Worm (Caenorhabditis elegans) whole organism, L3 larva: ENCODE results near the gene svh-1.

ENCODE experiments used
- ceh-16 ChIP-seq: sonication (generic microtip); optimal IDR thresholded peaks from 2 replicates; lab custom pipeline; 2017; ENCODE audit warnings: missing biosample characterization, missing genetic modification characterization
- ceh-82 ChIP-seq: fragments of 150-350 bp; optimal IDR thresholded peaks from 2 replicates; lab custom pipeline; 2014; ENCODE audit warnings: missing biosample characterization, missing genetic modification characterization
- daf-12 ChIP-seq: fragments of 150-350 bp; optimal IDR thresholded peaks from 2 replicates; lab custom pipeline; 2014; ENCODE audit warnings: missing biosample characterization, missing genetic modification reagents, missing genetic modification characterization
- egl-27 ChIP-seq: sonication (generic microtip); optimal IDR thresholded peaks from 4 replicates; lab custom pipeline; 2017; ENCODE audit warnings: missing biosample characterization, missing genetic modification reagents, missing genetic modification characterization
- nhr-11 ChIP-seq: fragments of 150-350 bp; optimal IDR thresholded peaks from 2 replicates; lab custom pipeline; 2014; ENCODE audit warnings: missing biosample characterization, missing genetic modification characterization
- nhr-12 ChIP-seq: fragments of 150-350 bp; optimal IDR thresholded peaks from 2 replicates; lab custom pipeline; 2014; ENCODE audit warnings: missing biosample characterization, missing genetic modification characterization
- nhr-28 ChIP-seq: fragments of 150-350 bp; optimal IDR thresholded peaks from 2 replicates; lab custom pipeline; 2014; ENCODE audit warnings: missing biosample characterization, missing genetic modification characterization
- unc-62 ChIP-seq: fragments of 150-350 bp; sonication (generic microtip); optimal IDR thresholded peaks from 4 replicates; lab custom pipeline; 2014; ENCODE audit warnings: missing biosample characterization, missing genetic modification reagents, missing genetic modification characterization

- TF ChIP-seq nhr-28 (tag; lab: Kevin White, UChicago) = no peak
- no peak for TF ChIP-seq daf-12
- no peak for TF ChIP-seq nhr-12
- TF ChIP-seq unc-62 (GFP tag; lab: Kevin White, UChicago) = no peak
- TF ChIP-seq egl-27 = no peak
- no peak for TF ChIP-seq ceh-82 (tag; lab: Kevin White, UChicago)
- no peak for TF ChIP-seq nhr-11 (tag; lab: Kevin White, UChicago)
- TF ChIP-seq ceh-16 (tag; lab: Kevin White, UChicago) = no peak
Measured at ce11 chrIV:8159995-8160394, 46.4 kb upstream of the svh-1 start.
